Fruit fly (Drosophila melanogaster) S2 (cell line): ENCODE data around the gene CG9519.

Experiments used
- CG8478 ChIP-seq: fragments of >200 bp; optimal IDR thresholded peaks from 2 replicates; lab custom pipeline; 2018
- CTCF ChIP-seq, 2 experiments: fragments of >200 bp; optimal IDR thresholded peaks; 2 replicates each; lab custom pipeline; 2018

DNA sequence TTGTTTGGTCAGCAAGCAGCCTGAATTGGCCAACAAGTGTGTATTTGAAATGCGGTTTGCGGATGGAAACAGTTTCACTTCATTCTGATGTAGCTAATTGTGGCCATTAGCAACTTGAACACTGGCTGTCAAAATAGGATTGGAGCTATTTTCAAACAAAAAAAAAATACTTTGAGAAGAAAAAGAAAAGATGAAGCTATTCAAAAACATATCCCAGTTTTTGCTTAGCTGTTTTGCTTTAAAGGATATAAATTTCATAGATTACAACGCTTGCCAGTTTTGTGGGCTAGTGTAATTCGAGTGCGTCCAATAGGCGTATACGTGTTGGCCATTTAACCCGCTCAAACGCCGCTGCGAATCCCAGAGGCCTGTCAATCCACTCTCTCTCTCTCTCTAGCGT lies 43.9 kb downstream of the CG9519 start:
- no peak for TF ChIP-seq CG8478
- no peak for TF ChIP-seq CTCF (optimal IDR thresholded peaks at IDR 0.05; lab: Kevin White, UChicago)
